Fruit fly (Drosophila melanogaster) whole organism, embryonic: Measurements from ENCODE around the gene CG32487.

Source experiments
- ATbp ChIP-seq: fragments of 200-800 bp; sonication (Bioruptor generic); optimal IDR thresholded peaks from 2 replicates; lab custom pipeline; 2017; ENCODE audit warnings: missing biosample characterization, mild to moderate bottlenecking, missing genetic modification characterization, missing genetic modification reagents
- CG10654 ChIP-seq: fragments of 200-800 bp; sonication (Bioruptor generic); optimal IDR thresholded peaks from 2 replicates; lab custom pipeline; 2016; ENCODE audit warnings: missing biosample characterization, missing genetic modification characterization
- CG12155 ChIP-seq: fragments of 200-800 bp; sonication (Bioruptor generic); optimal IDR thresholded peaks from 3 replicates; lab custom pipeline; 2016; ENCODE audit warnings: missing biosample characterization, missing genetic modification characterization
- CG1233 ChIP-seq: fragments of 200-800 bp; sonication (Bioruptor generic); optimal IDR thresholded peaks from 4 replicates; lab custom pipeline; 2018; ENCODE audit warnings: missing biosample characterization, mild to moderate bottlenecking, missing genetic modification characterization
- CG13894 ChIP-seq: fragments of 200-800 bp; sonication (Bioruptor generic); optimal IDR thresholded peaks from 3 replicates; lab custom pipeline; 2018; ENCODE audit warnings: missing biosample characterization, mild to moderate bottlenecking, missing genetic modification characterization, moderate library complexity
- CG1603 ChIP-seq: fragments of 200-800 bp; sonication (Bioruptor generic); optimal IDR thresholded peaks from 2 replicates; lab custom pipeline; 2019; ENCODE audit warnings: missing biosample characterization, mild to moderate bottlenecking, missing genetic modification characterization, moderate library complexity
- CG17328 ChIP-seq: fragments of 200-800 bp; sonication (Bioruptor generic); IDR thresholded peaks from 2 replicates; pipeline ENCODE4 v1.3.6; 2022; ENCODE audit warnings: missing biosample characterization, missing genetic modification characterization
- CG17612 ChIP-seq: fragments of 200-800 bp; sonication (Bioruptor generic); IDR thresholded peaks from 2 replicates; pipeline ENCODE4 v1.3.6; 2022; ENCODE audit warnings: missing biosample characterization, missing genetic modification characterization
- CG31388 ChIP-seq: fragments of 200-800 bp; sonication (Bioruptor generic); optimal IDR thresholded peaks from 2 replicates; lab custom pipeline; 2016; ENCODE audit warnings: missing biosample characterization, missing genetic modification characterization
- CG42726 ChIP-seq: fragments of 200-800 bp; sonication (Bioruptor generic); IDR thresholded peaks from 2 replicates; pipeline ENCODE4 v1.3.6; 2022; ENCODE audit warnings: missing biosample characterization, missing genetic modification characterization; ENCODE audit not compliant: partially characterized antibody
- CG4707 ChIP-seq: fragments of 200-800 bp; sonication (Bioruptor generic); optimal IDR thresholded peaks from 2 replicates; lab custom pipeline; 2018; ENCODE audit warnings: missing biosample characterization, mild to moderate bottlenecking, missing genetic modification characterization, moderate library complexity
- CG4730 ChIP-seq: fragments of 200-800 bp; sonication (Bioruptor generic); IDR thresholded peaks from 2 replicates; pipeline ENCODE4 v1.3.6; 2022; ENCODE audit warnings: missing biosample characterization, missing genetic modification characterization
- CG6272 ChIP-seq: fragments of 200-800 bp; sonication (Bioruptor generic); IDR thresholded peaks from 2 replicates; pipeline ENCODE4 v1.3.6; 2022; ENCODE audit warnings: missing biosample characterization, missing genetic modification characterization
- CG6765 ChIP-seq: fragments of 200-800 bp; sonication (Bioruptor generic); optimal IDR thresholded peaks from 3 replicates; lab custom pipeline; 2017; ENCODE audit warnings: missing biosample characterization, mild to moderate bottlenecking, missing genetic modification characterization
- CG7357 ChIP-seq: fragments of 200-800 bp; sonication (Bioruptor generic); IDR thresholded peaks from 3 replicates; pipeline ENCODE4 v1.3.6; 2022; ENCODE audit warnings: missing biosample characterization, missing genetic modification characterization
- CG7372 ChIP-seq: fragments of 200-800 bp; sonication (Bioruptor generic); IDR thresholded peaks from 2 replicates; pipeline ENCODE4 v1.3.6; 2022; ENCODE audit warnings: missing biosample characterization, missing genetic modification characterization
- CG7745 ChIP-seq: fragments of 200-800 bp; sonication (Bioruptor generic); optimal IDR thresholded peaks from 2 replicates; lab custom pipeline; 2018; ENCODE audit warnings: missing biosample characterization, mild to moderate bottlenecking, missing genetic modification characterization, moderate library complexity
- CG7786 ChIP-seq: fragments of 200-800 bp; sonication (Bioruptor generic); optimal IDR thresholded peaks from 2 replicates; lab custom pipeline; 2016; ENCODE audit warnings: missing biosample characterization, missing genetic modification characterization
- CG7928 ChIP-seq: fragments of 200-800 bp; sonication (Bioruptor generic); optimal IDR thresholded peaks from 2 replicates; lab custom pipeline; 2017; ENCODE audit warnings: missing biosample characterization, mild to moderate bottlenecking, missing genetic modification characterization
- CG8765 ChIP-seq: fragments of 200-800 bp; sonication (Bioruptor generic); IDR thresholded peaks from 2 replicates; pipeline ENCODE4 v1.3.6; 2022; ENCODE audit warnings: missing biosample characterization, missing genetic modification characterization
- CG9727 ChIP-seq: fragments of 200-800 bp; sonication (Bioruptor generic); optimal IDR thresholded peaks from 3 replicates; lab custom pipeline; 2017; ENCODE audit warnings: missing biosample characterization, mild to moderate bottlenecking, missing genetic modification characterization
- CTCF ChIP-seq: fragments of 200-800 bp; sonication (Bioruptor generic); optimal IDR thresholded peaks from 2 replicates; lab custom pipeline; 2017; ENCODE audit warnings: missing biosample characterization, mild to moderate bottlenecking, missing genetic modification characterization, moderate library complexity
- CrebB ChIP-seq: fragments of 200-800 bp; sonication (Bioruptor generic); optimal IDR thresholded peaks from 3 replicates; lab custom pipeline; 2018; ENCODE audit warnings: missing biosample characterization, mild to moderate bottlenecking, missing genetic modification characterization
- Deaf1 ChIP-seq: fragments of 200-800 bp; optimal IDR thresholded peaks from 3 replicates; lab custom pipeline; 2019; ENCODE audit warnings: missing biosample characterization, mild to moderate bottlenecking, missing genetic modification characterization, moderate library complexity
- H2.0 ChIP-seq: fragments of 200-800 bp; sonication (Bioruptor generic); IDR thresholded peaks from 2 replicates; pipeline ENCODE4 v1.3.6; 2022; ENCODE audit warnings: missing biosample characterization, missing genetic modification characterization
- Hmx ChIP-seq: fragments of 200-800 bp; sonication (Bioruptor generic); optimal IDR thresholded peaks from 2 replicates; lab custom pipeline; 2016; ENCODE audit warnings: missing biosample characterization, missing genetic modification characterization
- NK7.1 ChIP-seq: fragments of 200-800 bp; sonication (Bioruptor generic); optimal IDR thresholded peaks from 3 replicates; lab custom pipeline; 2016; ENCODE audit warnings: missing biosample characterization, missing genetic modification characterization
- Optix ChIP-seq: fragments of 200-800 bp; sonication (Bioruptor generic); IDR thresholded peaks from 3 replicates; pipeline ENCODE4 v1.3.6; 2022; ENCODE audit warnings: missing biosample characterization, missing genetic modification characterization
- Scr ChIP-seq: fragments of 200-800 bp; sonication (Bioruptor generic); IDR thresholded peaks from 2 replicates; pipeline ENCODE4 v1.3.6; 2022; ENCODE audit warnings: missing biosample characterization, missing genetic modification characterization; ENCODE audit not compliant: partially characterized antibody
- chif ChIP-seq, 2 experiments: fragments of 200-800 bp; sonication (Bioruptor generic); optimal IDR thresholded peaks; 3 replicates each; lab custom pipeline; 2016; ENCODE audit warnings: missing biosample characterization in 2 of 2, missing genetic modification characterization in 2 of 2
- en ChIP-seq: fragments of 200-800 bp; sonication (Bioruptor generic); optimal IDR thresholded peaks from 2 replicates; lab custom pipeline; 2016; ENCODE audit warnings: missing biosample characterization, missing genetic modification characterization
- ewg ChIP-seq: fragments of 200-800 bp; sonication (Bioruptor generic); optimal IDR thresholded peaks from 3 replicates; lab custom pipeline; 2017; ENCODE audit warnings: mild to moderate bottlenecking, missing biosample characterization, missing genetic modification reagents, missing genetic modification characterization
- fd64A ChIP-seq: fragments of 200-800 bp; sonication (Bioruptor generic); optimal IDR thresholded peaks from 3 replicates; lab custom pipeline; 2018; ENCODE audit warnings: missing biosample characterization, mild to moderate bottlenecking, missing genetic modification characterization
- gro ChIP-seq: fragments of 200-800 bp; sonication (Bioruptor generic); optimal IDR thresholded peaks from 2 replicates; lab custom pipeline; 2016; ENCODE audit warnings: missing biosample characterization, missing genetic modification characterization
- hth ChIP-seq: fragments of >200 bp; optimal IDR thresholded peaks from 2 replicates; lab custom pipeline; 2017; ENCODE audit warnings: inconsistent platforms
- insv ChIP-seq, 2 experiments: fragments of 200-800 bp; sonication (Bioruptor generic); optimal IDR thresholded peaks; 3 replicates each; lab custom pipeline; 2016 to 2018; ENCODE audit warnings: missing biosample characterization in 2 of 2, missing genetic modification characterization in 2 of 2
- ken ChIP-seq: fragments of 200-800 bp; sonication (Bioruptor generic); IDR thresholded peaks from 3 replicates; pipeline ENCODE4 v1.3.6; 2022; ENCODE audit warnings: missing biosample characterization, missing genetic modification characterization
- lab ChIP-seq: fragments of 200-800 bp; sonication (Bioruptor generic); optimal IDR thresholded peaks from 3 replicates; lab custom pipeline; 2017; ENCODE audit warnings: missing biosample characterization, missing genetic modification characterization, mild to moderate bottlenecking, moderate library complexity, missing genetic modification reagents
- nerfin-1 ChIP-seq: fragments of 200-800 bp; sonication (Bioruptor generic); optimal IDR thresholded peaks from 3 replicates; lab custom pipeline; 2019; ENCODE audit warnings: missing biosample characterization, mild to moderate bottlenecking, missing genetic modification characterization, moderate library complexity
- nmo ChIP-seq: fragments of 200-800 bp; sonication (Bioruptor generic); optimal IDR thresholded peaks from 2 replicates; lab custom pipeline; 2018; ENCODE audit warnings: missing biosample characterization, mild to moderate bottlenecking, missing genetic modification characterization, moderate library complexity
- onecut ChIP-seq: fragments of 200-800 bp; sonication (Bioruptor generic); IDR thresholded peaks from 2 replicates; pipeline ENCODE4 v1.3.6; 2022; ENCODE audit warnings: missing biosample characterization, missing genetic modification characterization
- peb ChIP-seq: fragments of 200-800 bp; sonication (Bioruptor generic); IDR thresholded peaks from 2 replicates; pipeline ENCODE4 v1.3.6; 2022; ENCODE audit warnings: missing biosample characterization, missing genetic modification characterization
- pzg ChIP-seq: fragments of 200-800 bp; sonication (Bioruptor generic); optimal IDR thresholded peaks from 3 replicates; lab custom pipeline; 2018; ENCODE audit warnings: missing biosample characterization, mild to moderate bottlenecking, missing genetic modification characterization, moderate library complexity
- repo ChIP-seq: fragments of 200-800 bp; sonication (Bioruptor generic); optimal IDR thresholded peaks from 2 replicates; lab custom pipeline; 2016; ENCODE audit warnings: missing biosample characterization, missing genetic modification characterization
- run ChIP-seq: fragments of 200-800 bp; sonication (Bioruptor generic); optimal IDR thresholded peaks from 3 replicates; lab custom pipeline; 2018; ENCODE audit warnings: missing biosample characterization, mild to moderate bottlenecking, missing genetic modification characterization
- schlank ChIP-seq: fragments of 200-800 bp; sonication (Bioruptor generic); optimal IDR thresholded peaks from 2 replicates; lab custom pipeline; 2018; ENCODE audit warnings: missing biosample characterization, mild to moderate bottlenecking, missing genetic modification characterization
- ttk ChIP-seq: fragments of 200-800 bp; sonication (Bioruptor generic); IDR thresholded peaks from 2 replicates; pipeline ENCODE4 v2.1.2; 2022; ENCODE audit warnings: missing biosample characterization, missing genetic modification characterization
- tx ChIP-seq: fragments of 200-800 bp; sonication (Bioruptor generic); optimal IDR thresholded peaks from 2 replicates; lab custom pipeline; 2016; ENCODE audit warnings: missing biosample characterization, missing genetic modification characterization
- wdn ChIP-seq: fragments of 200-800 bp; sonication (Bioruptor generic); IDR thresholded peaks from 2 replicates; pipeline ENCODE4 v1.3.6; 2022; ENCODE audit warnings: missing biosample characterization, missing genetic modification characterization
- wor ChIP-seq: fragments of 200-800 bp; sonication (Bioruptor generic); IDR thresholded peaks from 2 replicates; pipeline ENCODE4 v1.3.6; 2022; ENCODE audit warnings: missing biosample characterization, missing genetic modification characterization

Gene CG32487

dm6 chr3L:3046325-3047156 is 29.5 kb upstream of the CG32487 start, which contains the start of the genes scramb2 and Sk2 (continued):
- TF ChIP-seq repo, result peak; percentile 80
- TF ChIP-seq H2.0 (GFP tag; lab: Robert Waterston, UW), result peak; percentile 93
- TF ChIP-seq nerfin-1 (tag; lab: Kevin White, UChicago), result peak; percentile 93
- peak; percentile 82 for TF ChIP-seq CG7786 (GFP tag; lab: Kevin White, UChicago)
- TF ChIP-seq CG17328 (GFP tag; lab: Robert Waterston, UW), result peak; percentile 95
- TF ChIP-seq hth (lab: Kevin White, UChicago), result no peak
- TF ChIP-seq CG13894 (tag; lab: Kevin White, UChicago), result peak; percentile 85
- TF ChIP-seq wdn (GFP tag; lab: Robert Waterston, UW), result peak; percentile 93
- TF ChIP-seq Optix (GFP tag; lab: Robert Waterston, UW), result peak; percentile 94
- peak; percentile 55 for TF ChIP-seq en (GFP tag; lab: Kevin White, UChicago)
- TF ChIP-seq CG4707, result peak; percentile 91
- peak; percentile 90 for TF ChIP-seq CG1603
- TF ChIP-seq CG42726, result no peak
- TF ChIP-seq CG8765, result peak; percentile 85
- peak; percentile 86 for TF ChIP-seq CG7357 (GFP tag; lab: Robert Waterston, UW)
- peak; percentile 92 for TF ChIP-seq CG6765
- peak; percentile 89 for TF ChIP-seq CG10654 (GFP tag; lab: Kevin White, UChicago)
- TF ChIP-seq CG9727 (GFP tag; lab: Kevin White, UChicago), result peak; percentile 94
- TF ChIP-seq fd64A (GFP tag; lab: Kevin White, UChicago), result peak; percentile 95
- TF ChIP-seq schlank (tag; lab: Kevin White, UChicago), result peak; percentile 86
- peak; percentile 91 for TF ChIP-seq ken (GFP tag; lab: Robert Waterston, UW)
- peak; percentile 32 for TF ChIP-seq NK7.1 (GFP tag; lab: Kevin White, UChicago)
- TF ChIP-seq lab (GFP tag; lab: Kevin White, UChicago), result peak; percentile 98
- peak; percentile 94 for TF ChIP-seq ttk (GFP tag; lab: Robert Waterston, UW)
- TF ChIP-seq CG6272 (GFP tag; lab: Robert Waterston, UW), result peak; percentile 79
- peak; percentile 86 for TF ChIP-seq CG12155 (GFP tag; lab: Kevin White, UChicago)
- TF ChIP-seq CG31388 (GFP tag; lab: Kevin White, UChicago), result peak; percentile 80
- peak; percentile 68 for TF ChIP-seq CTCF (GFP tag; lab: Kevin White, UChicago)
- peak; percentile 76 for TF ChIP-seq Deaf1 (tag; lab: Kevin White, UChicago)
- TF ChIP-seq CG4730, result peak; percentile 93
- TF ChIP-seq insv (GFP tag; optimal IDR thresholded peaks at IDR 0.05; lab: Kevin White, UChicago), result peak; percentile 27 to 58
- peak; percentile 7 for TF ChIP-seq CG7745 (tag; lab: Kevin White, UChicago)
- peak; percentile 67 for TF ChIP-seq tx (GFP tag; lab: Kevin White, UChicago)
- TF ChIP-seq ewg (GFP tag; lab: Kevin White, UChicago), result peak; percentile 87
- TF ChIP-seq run (tag; lab: Kevin White, UChicago), result peak; percentile 90
- peak; percentile 92 for TF ChIP-seq CrebB (tag; lab: Kevin White, UChicago)
- peak; percentile 89 for TF ChIP-seq gro
- TF ChIP-seq CG1233 (GFP tag; lab: Kevin White, UChicago), result peak; percentile 94
- peak; percentile 76 for TF ChIP-seq Hmx
- TF ChIP-seq CG7928 (GFP tag; lab: Kevin White, UChicago), result peak; percentile 73
- peak; percentile 77 to 89 for TF ChIP-seq chif (GFP tag; optimal IDR thresholded peaks at IDR 0.05; lab: Kevin White, UChicago)
- no peak for TF ChIP-seq Scr (GFP tag; lab: Robert Waterston, UW)
- TF ChIP-seq peb (GFP tag; lab: Robert Waterston, UW), result peak; percentile 84
- peak; percentile 93 for TF ChIP-seq CG7372
- peak; percentile 95 for TF ChIP-seq ATbp (GFP tag; lab: Kevin White, UChicago)
- peak; percentile 94 for TF ChIP-seq nmo (GFP tag; lab: Kevin White, UChicago)
- peak; percentile 73 for TF ChIP-seq pzg (GFP tag; lab: Kevin White, UChicago)
- peak; percentile 85 for TF ChIP-seq CG17612 (GFP tag; lab: Robert Waterston, UW)
- peak; percentile 94 for TF ChIP-seq onecut (GFP tag; lab: Robert Waterston, UW)
- TF ChIP-seq wor (GFP tag; lab: Robert Waterston, UW), result peak; percentile 90
